Worm (Caenorhabditis elegans) whole organism, L1 larva: Measurements from ENCODE around the gene pals-25.

Experiments used
- aly-2 ChIP-seq: fragments of 150-350 bp; optimal IDR thresholded peaks from 2 replicates; lab custom pipeline; 2014; ENCODE audit warnings: missing biosample characterization, missing genetic modification characterization
- fos-1 ChIP-seq: fragments of 150-350 bp; optimal IDR thresholded peaks from 2 replicates; lab custom pipeline; 2014; ENCODE audit warnings: missing biosample characterization, missing genetic modification characterization
- hlh-17 ChIP-seq: fragments of 200-800 bp; sonication (Bioruptor generic); optimal IDR thresholded peaks from 2 replicates; lab custom pipeline; 2018; ENCODE audit warnings: missing genetic modification characterization, mild to moderate bottlenecking, missing compliant biosample characterization, moderate library complexity, borderline replicate concordance
- lin-39 ChIP-seq: fragments of 150-350 bp; optimal IDR thresholded peaks from 2 replicates; lab custom pipeline; 2014; ENCODE audit warnings: missing biosample characterization, missing genetic modification reagents, missing genetic modification characterization
- mep-1 ChIP-seq: fragments of 150-350 bp; optimal IDR thresholded peaks from 2 replicates; lab custom pipeline; 2014; ENCODE audit warnings: missing biosample characterization, missing genetic modification characterization
- nhr-12 ChIP-seq: sonication (generic microtip); optimal IDR thresholded peaks from 2 replicates; lab custom pipeline; 2017; ENCODE audit warnings: missing biosample characterization, missing genetic modification characterization
- pax-3 ChIP-seq: fragments of 200-800 bp; sonication (Bioruptor generic); optimal IDR thresholded peaks from 2 replicates; lab custom pipeline; 2018; ENCODE audit warnings: mild to moderate bottlenecking, missing genetic modification characterization, moderate library complexity, missing compliant biosample characterization
- snpc-4 ChIP-seq: fragments of 150-350 bp; optimal IDR thresholded peaks from 2 replicates; lab custom pipeline; 2014; ENCODE audit warnings: missing biosample characterization, missing genetic modification characterization
- sptf-1 ChIP-seq: fragments of 150-350 bp; optimal IDR thresholded peaks from 2 replicates; lab custom pipeline; 2014; ENCODE audit warnings: missing biosample characterization, missing genetic modification characterization
- tlp-1 ChIP-seq: fragments of 150-350 bp; optimal IDR thresholded peaks from 2 replicates; lab custom pipeline; 2014; ENCODE audit warnings: missing biosample characterization, missing genetic modification characterization
- unc-62 ChIP-seq: fragments of 150-350 bp; optimal IDR thresholded peaks from 2 replicates; lab custom pipeline; 2014; ENCODE audit warnings: missing biosample characterization, missing genetic modification reagents, missing genetic modification characterization
- ztf-4 ChIP-seq: fragments of 150-350 bp; optimal IDR thresholded peaks from 2 replicates; lab custom pipeline; 2014; ENCODE audit warnings: missing biosample characterization, missing genetic modification characterization

- TF ChIP-seq mep-1 (tag; lab: Kevin White, UChicago) (no peak), nhr-12 (no peak), unc-62 (no peak), pax-3 (tag; lab: Kevin White, UChicago) (no peak), ztf-4 (tag; lab: Kevin White, UChicago) (no peak), sptf-1 (tag; lab: Kevin White, UChicago) (no peak), lin-39 (tag; lab: Kevin White, UChicago) (no peak), fos-1 (tag; lab: Kevin White, UChicago) (no peak), snpc-4 (no peak), aly-2 (tag; lab: Kevin White, UChicago) (no peak), tlp-1 (tag; lab: Kevin White, UChicago) (no peak), hlh-17 (GFP tag; lab: Kevin White, UChicago) (no peak)
Measured at ce11 chrIII:179123-179592, 44.9 kb downstream of the pals-25 start, which contains the start of gene F40G9.6.
